Worm (Caenorhabditis elegans) whole organism, mixed stage, embryonic: ENCODE measurements around the gene srx-34.

Source experiments
- ceh-83 ChIP-seq: fragments of 200-800 bp; sonication (Bioruptor generic); optimal IDR thresholded peaks from 2 replicates; lab custom pipeline; 2018; ENCODE audit warnings: mild to moderate bottlenecking, missing genetic modification characterization, missing compliant biosample characterization
- elt-3 ChIP-seq: fragments of 150-350 bp; optimal IDR thresholded peaks from 2 replicates; lab custom pipeline; 2014; ENCODE audit warnings: missing biosample characterization, missing genetic modification characterization
- lsy-2 ChIP-seq: fragments of 150-350 bp; optimal IDR thresholded peaks from 2 replicates; lab custom pipeline; 2014; ENCODE audit warnings: missing biosample characterization, missing genetic modification characterization
- unc-120 ChIP-seq: sonication (generic microtip); optimal IDR thresholded peaks from 2 replicates; lab custom pipeline; 2017; ENCODE audit warnings: missing genetic modification characterization, missing compliant biosample characterization; ENCODE audit not compliant: poor library complexity, severe bottlenecking
- unc-39 ChIP-seq: fragments of 150-350 bp; optimal IDR thresholded peaks from 2 replicates; lab custom pipeline; 2014; ENCODE audit warnings: missing biosample characterization, missing genetic modification characterization
- unc-62 ChIP-seq: fragments of 150-350 bp; optimal IDR thresholded peaks from 2 replicates; lab custom pipeline; 2014; ENCODE audit warnings: missing biosample characterization, missing genetic modification reagents, missing genetic modification characterization

DNA sequence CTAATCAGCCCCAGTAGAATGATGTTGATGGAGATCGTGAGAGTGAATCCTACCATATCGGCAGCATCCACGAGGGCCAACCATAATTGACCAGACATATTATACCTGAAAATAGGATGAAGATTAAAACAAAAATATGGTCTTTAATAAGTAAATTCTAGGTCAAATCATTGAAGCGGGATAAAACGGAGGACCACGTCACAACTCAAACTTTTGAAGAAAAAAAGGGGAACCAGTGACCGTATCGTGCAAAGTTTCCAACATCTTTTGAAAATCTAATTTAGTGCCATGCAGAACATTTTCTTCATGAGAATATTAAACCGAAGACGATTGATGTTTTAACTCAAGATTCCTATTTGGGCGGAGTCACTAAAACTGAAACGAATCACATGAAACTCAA, 18.3 kb upstream of the srx-34 start, which contains the start of gene str-112:
- TF ChIP-seq unc-120, result no peak
- no peak for TF ChIP-seq unc-62 (GFP tag; lab: Kevin White, UChicago)
- TF ChIP-seq unc-39, result no peak
- no peak for TF ChIP-seq elt-3
- no peak for TF ChIP-seq ceh-83 (GFP tag; lab: Kevin White, UChicago)
- no peak for TF ChIP-seq lsy-2 (tag; lab: Kevin White, UChicago)
